Worm (Caenorhabditis elegans): ENCODE results near the gene perm-2.

- TF ChIP-seq pha-4 (tag; optimal IDR thresholded peaks at IDR 0.05) (no peak), lin-13 (tag; optimal IDR thresholded peaks at IDR 0.05) (no peak), ceh-43 (GFP tag; optimal IDR thresholded peaks at IDR 0.05) (no peak), nhr-76 (tag; optimal IDR thresholded peaks at IDR 0.05) (no peak), flh-1 (GFP tag; optimal IDR thresholded peaks at IDR 0.05) (no peak), mab-5 (tag; optimal IDR thresholded peaks at IDR 0.05) (no peak), lsy-2 (tag; optimal IDR thresholded peaks at IDR 0.05) (no peak), elt-3 (tag; optimal IDR thresholded peaks at IDR 0.05) (no peak), snpc-4 (tag; optimal IDR thresholded peaks at IDR 0.05) (no peak)
Observed at ce11 chrIV:1096154-1096553, 30.4 kb upstream of the perm-2 start.
